Worm (Caenorhabditis elegans) whole organism, mixed stage, embryonic: ENCODE measurements around the gene eif-3.F.

Source experiments
- bed-3 ChIP-seq: fragments of 200-800 bp; sonication (Bioruptor generic); optimal IDR thresholded peaks from 3 replicates; lab custom pipeline; 2018; ENCODE audit warnings: mild to moderate bottlenecking, missing genetic modification characterization, moderate library complexity, missing compliant biosample characterization
- elt-1 ChIP-seq: sonication (generic microtip); optimal IDR thresholded peaks from 2 replicates; lab custom pipeline; 2017; ENCODE audit warnings: missing genetic modification characterization, mild to moderate bottlenecking, missing compliant biosample characterization, antibody characterized with exemption, moderate library complexity, borderline replicate concordance; ENCODE audit not compliant: insufficient read depth
- elt-3 ChIP-seq: fragments of 150-350 bp; optimal IDR thresholded peaks from 2 replicates; lab custom pipeline; 2014; ENCODE audit warnings: missing biosample characterization, missing genetic modification characterization
- nhr-12 ChIP-seq: fragments of 150-350 bp; optimal IDR thresholded peaks from 2 replicates; lab custom pipeline; 2014; ENCODE audit warnings: missing biosample characterization, missing genetic modification characterization
- nhr-237 ChIP-seq: fragments of 150-350 bp; optimal IDR thresholded peaks from 2 replicates; lab custom pipeline; 2014; ENCODE audit warnings: missing biosample characterization, missing genetic modification characterization
- nhr-28 ChIP-seq: fragments of 150-350 bp; optimal IDR thresholded peaks from 2 replicates; lab custom pipeline; 2014; ENCODE audit warnings: missing biosample characterization, missing genetic modification characterization
- nhr-76 ChIP-seq: sonication (generic microtip); optimal IDR thresholded peaks from 2 replicates; lab custom pipeline; 2017; ENCODE audit warnings: missing biosample characterization, missing genetic modification characterization

DNA sequence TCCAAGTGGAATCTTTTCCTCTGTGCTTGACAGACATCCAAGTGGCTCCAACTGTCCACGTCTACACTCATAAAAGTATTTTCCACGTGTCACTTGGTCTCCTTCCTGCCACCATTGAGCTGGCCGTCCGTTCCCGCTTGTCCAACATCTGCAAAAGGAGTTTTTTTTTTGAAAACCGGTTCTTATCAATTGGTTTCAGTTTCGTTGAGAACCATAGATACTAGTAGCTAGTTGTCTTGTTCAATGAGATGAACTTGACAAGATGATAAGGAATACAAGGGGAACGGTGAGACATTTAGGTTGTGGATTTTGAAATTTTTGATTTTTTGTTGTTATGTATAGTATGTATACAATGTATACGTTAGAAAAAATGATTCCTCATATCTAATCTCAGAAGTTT lies 14.4 kb downstream of the eif-3.F start:
- TF ChIP-seq nhr-76 (no peak), nhr-28 (tag; lab: Kevin White, UChicago) (no peak), elt-3 (tag; lab: Kevin White, UChicago) (no peak), nhr-237 (tag; lab: Kevin White, UChicago) (no peak), bed-3 (no peak), nhr-12 (tag; lab: Kevin White, UChicago) (no peak), elt-1 (tag; lab: Kevin White, UChicago) (no peak)
